Fruit fly (Drosophila melanogaster) whole organism, embryonic: ENCODE results near the gene CG31717.

Source experiments
- CG10979 ChIP-seq: fragments of 200-800 bp; sonication (Bioruptor generic); optimal IDR thresholded peaks from 2 replicates; lab custom pipeline; 2018; ENCODE audit warnings: missing biosample characterization, mild to moderate bottlenecking, missing genetic modification characterization, moderate library complexity
- CG12155 ChIP-seq: fragments of 200-800 bp; sonication (Bioruptor generic); optimal IDR thresholded peaks from 3 replicates; lab custom pipeline; 2016; ENCODE audit warnings: missing biosample characterization, missing genetic modification characterization
- CG12391 ChIP-seq: fragments of 200-800 bp; sonication (Bioruptor generic); optimal IDR thresholded peaks from 3 replicates; lab custom pipeline; 2018; ENCODE audit warnings: missing biosample characterization, mild to moderate bottlenecking, missing genetic modification characterization, moderate library complexity
- CG12659 ChIP-seq: fragments of 200-800 bp; sonication (Bioruptor generic); optimal IDR thresholded peaks from 3 replicates; lab custom pipeline; 2017; ENCODE audit warnings: mild to moderate bottlenecking, missing biosample characterization, missing genetic modification reagents, missing genetic modification characterization
- CG13296 ChIP-seq: fragments of 200-800 bp; sonication (Bioruptor generic); optimal IDR thresholded peaks from 3 replicates; lab custom pipeline; 2018; ENCODE audit warnings: missing biosample characterization, mild to moderate bottlenecking, missing genetic modification characterization
- CG13624 ChIP-seq: fragments of 200-800 bp; sonication (Bioruptor generic); optimal IDR thresholded peaks from 2 replicates; lab custom pipeline; 2016; ENCODE audit warnings: missing biosample characterization, missing genetic modification characterization
- CG13775 ChIP-seq: fragments of 200-800 bp; sonication (Bioruptor generic); optimal IDR thresholded peaks from 3 replicates; lab custom pipeline; 2017; ENCODE audit warnings: missing biosample characterization, mild to moderate bottlenecking, missing genetic modification characterization
- CG15269 ChIP-seq: fragments of 200-800 bp; sonication (Bioruptor generic); optimal IDR thresholded peaks from 2 replicates; lab custom pipeline; 2018; ENCODE audit warnings: missing biosample characterization, mild to moderate bottlenecking, missing genetic modification characterization, moderate library complexity
- CG15696 ChIP-seq: fragments of 200-800 bp; sonication (Bioruptor generic); optimal IDR thresholded peaks from 2 replicates; lab custom pipeline; 2019; ENCODE audit warnings: missing biosample characterization, mild to moderate bottlenecking, missing genetic modification characterization, moderate library complexity
- CG1602 ChIP-seq: fragments of 200-800 bp; sonication (Bioruptor generic); optimal IDR thresholded peaks from 3 replicates; lab custom pipeline; 2016; ENCODE audit warnings: missing biosample characterization, missing genetic modification characterization
- CG16815 ChIP-seq: fragments of 200-800 bp; sonication (Bioruptor generic); optimal IDR thresholded peaks from 3 replicates; lab custom pipeline; 2017; ENCODE audit warnings: missing biosample characterization, mild to moderate bottlenecking, missing genetic modification characterization
- CG17385 ChIP-seq: fragments of 200-800 bp; sonication (Bioruptor generic); optimal IDR thresholded peaks from 3 replicates; lab custom pipeline; 2018; ENCODE audit warnings: missing biosample characterization, mild to moderate bottlenecking, missing genetic modification characterization
- CG18764 ChIP-seq: fragments of 200-800 bp; sonication (Bioruptor generic); optimal IDR thresholded peaks from 3 replicates; lab custom pipeline; 2016; ENCODE audit warnings: missing biosample characterization, missing genetic modification characterization
- CG2120 ChIP-seq: fragments of 200-800 bp; sonication (Bioruptor generic); optimal IDR thresholded peaks from 3 replicates; lab custom pipeline; 2016; ENCODE audit warnings: missing biosample characterization, missing genetic modification characterization
- CG2202 ChIP-seq: fragments of 200-800 bp; sonication (Bioruptor generic); optimal IDR thresholded peaks from 2 replicates; lab custom pipeline; 2018; ENCODE audit warnings: missing biosample characterization, mild to moderate bottlenecking, missing genetic modification characterization
- CG34376 ChIP-seq: fragments of 200-800 bp; sonication (Bioruptor generic); optimal IDR thresholded peaks from 2 replicates; lab custom pipeline; 2018; ENCODE audit warnings: missing biosample characterization, mild to moderate bottlenecking, missing genetic modification characterization
- CG4282 ChIP-seq: fragments of 200-800 bp; sonication (Bioruptor generic); optimal IDR thresholded peaks from 2 replicates; lab custom pipeline; 2016; ENCODE audit warnings: missing biosample characterization, missing genetic modification characterization
- CG4360 ChIP-seq: fragments of 200-800 bp; sonication (Bioruptor generic); IDR thresholded peaks from 2 replicates; pipeline ENCODE4 v1.3.6; 2022; ENCODE audit warnings: missing biosample characterization, missing genetic modification characterization
- CG4424 ChIP-seq: fragments of 200-800 bp; sonication (Bioruptor generic); optimal IDR thresholded peaks from 3 replicates; lab custom pipeline; 2016; ENCODE audit warnings: missing biosample characterization, missing genetic modification characterization
- CG4820 ChIP-seq: fragments of 200-800 bp; sonication (Bioruptor generic); optimal IDR thresholded peaks from 3 replicates; lab custom pipeline; 2016; ENCODE audit warnings: missing biosample characterization, missing genetic modification characterization
- CG4854 ChIP-seq: fragments of 200-800 bp; sonication (Bioruptor generic); optimal IDR thresholded peaks from 2 replicates; lab custom pipeline; 2016; ENCODE audit warnings: missing biosample characterization, missing genetic modification characterization, inconsistent platforms
- Camta ChIP-seq: fragments of 200-800 bp; sonication (Bioruptor generic); optimal IDR thresholded peaks from 2 replicates; lab custom pipeline; 2016; ENCODE audit warnings: missing biosample characterization, missing genetic modification characterization
- Fer1 ChIP-seq: fragments of 200-800 bp; sonication (Bioruptor generic); optimal IDR thresholded peaks from 2 replicates; lab custom pipeline; 2017; ENCODE audit warnings: missing biosample characterization, mild to moderate bottlenecking, missing genetic modification characterization
- Hsf ChIP-seq: fragments of 200-800 bp; sonication (Bioruptor generic); optimal IDR thresholded peaks from 3 replicates; lab custom pipeline; 2016; ENCODE audit warnings: missing biosample characterization, missing genetic modification characterization
- Nf-YA ChIP-seq: fragments of 200-800 bp; sonication (Bioruptor generic); IDR thresholded peaks from 2 replicates; pipeline ENCODE4 v1.3.6; 2022; ENCODE audit warnings: missing biosample characterization, missing genetic modification characterization
- Pdp1 ChIP-seq, 2 experiments: fragments of 200-800 bp; sonication (Bioruptor generic); optimal IDR thresholded peaks; 3 replicates each; lab custom pipeline; 2016; ENCODE audit warnings: missing biosample characterization in 2 of 2, missing genetic modification characterization in 2 of 2, mild to moderate bottlenecking in 1 of 2, moderate library complexity in 1 of 2
- Side ChIP-seq: fragments of 200-800 bp; sonication (Bioruptor generic); optimal IDR thresholded peaks from 2 replicates; lab custom pipeline; 2016; ENCODE audit warnings: missing biosample characterization, missing genetic modification characterization
- Six4 ChIP-seq: fragments of 200-800 bp; sonication (Bioruptor generic); optimal IDR thresholded peaks from 2 replicates; lab custom pipeline; 2016; ENCODE audit warnings: missing biosample characterization, missing genetic modification characterization
- ato ChIP-seq: fragments of 200-800 bp; sonication (Bioruptor generic); IDR thresholded peaks from 2 replicates; pipeline ENCODE4 v1.3.6; 2022; ENCODE audit warnings: missing biosample characterization, missing genetic modification characterization; ENCODE audit not compliant: partially characterized antibody
- cg ChIP-seq: fragments of 200-800 bp; sonication (Bioruptor generic); optimal IDR thresholded peaks from 3 replicates; lab custom pipeline; 2019; ENCODE audit warnings: missing biosample characterization, mild to moderate bottlenecking, missing genetic modification characterization, moderate library complexity
- chif ChIP-seq, 2 experiments: fragments of 200-800 bp; sonication (Bioruptor generic); optimal IDR thresholded peaks; 3 replicates each; lab custom pipeline; 2016; ENCODE audit warnings: missing biosample characterization in 2 of 2, missing genetic modification characterization in 2 of 2
- fu2 ChIP-seq: fragments of 200-800 bp; sonication (Bioruptor generic); optimal IDR thresholded peaks from 2 replicates; lab custom pipeline; 2016; ENCODE audit warnings: missing biosample characterization, missing genetic modification characterization
- gro ChIP-seq: fragments of 200-800 bp; sonication (Bioruptor generic); optimal IDR thresholded peaks from 2 replicates; lab custom pipeline; 2016; ENCODE audit warnings: missing biosample characterization, missing genetic modification characterization
- ham ChIP-seq: fragments of 200-800 bp; sonication (Bioruptor generic); IDR thresholded peaks from 2 replicates; pipeline ENCODE4 v1.3.6; 2022; ENCODE audit warnings: missing biosample characterization, missing genetic modification characterization
- hbn ChIP-seq: fragments of 200-800 bp; sonication (Bioruptor generic); IDR thresholded peaks from 2 replicates; pipeline ENCODE4 v1.3.6; 2022; ENCODE audit warnings: missing biosample characterization, missing genetic modification characterization; ENCODE audit not compliant: partially characterized antibody
- maf-S ChIP-seq: fragments of 200-800 bp; sonication (Bioruptor generic); optimal IDR thresholded peaks from 2 replicates; lab custom pipeline; 2016; ENCODE audit warnings: missing biosample characterization, missing genetic modification characterization
- pnt ChIP-seq: fragments of 200-800 bp; sonication (Bioruptor generic); optimal IDR thresholded peaks from 3 replicates; lab custom pipeline; 2016; ENCODE audit warnings: missing biosample characterization, missing genetic modification characterization
- pum ChIP-seq: fragments of 200-800 bp; sonication (Bioruptor generic); optimal IDR thresholded peaks from 2 replicates; lab custom pipeline; 2016; ENCODE audit warnings: missing biosample characterization, missing genetic modification characterization
- rib ChIP-seq: fragments of 200-800 bp; sonication (Bioruptor generic); IDR thresholded peaks from 2 replicates; pipeline ENCODE4 v1.3.6; 2022; ENCODE audit warnings: missing biosample characterization, missing genetic modification characterization
- seq ChIP-seq: fragments of 200-800 bp; sonication (Bioruptor generic); IDR thresholded peaks from 2 replicates; pipeline ENCODE4 v1.3.6; 2022; ENCODE audit warnings: missing biosample characterization, missing genetic modification characterization
- shn ChIP-seq: fragments of 200-800 bp; sonication (Bioruptor generic); optimal IDR thresholded peaks from 3 replicates; lab custom pipeline; 2016; ENCODE audit warnings: missing biosample characterization, missing genetic modification characterization
- sob ChIP-seq: fragments of 200-800 bp; sonication (Bioruptor generic); IDR thresholded peaks from 2 replicates; pipeline ENCODE4 v1.3.6; 2022; ENCODE audit warnings: missing biosample characterization, missing genetic modification characterization
- tgo ChIP-seq: fragments of 200-800 bp; sonication (Bioruptor generic); IDR thresholded peaks from 3 replicates; pipeline ENCODE4 v1.3.6; 2022; ENCODE audit warnings: missing biosample characterization, missing genetic modification characterization
- toy ChIP-seq: fragments of 200-800 bp; sonication (Bioruptor generic); IDR thresholded peaks from 2 replicates; pipeline ENCODE4 v1.3.6; 2022; ENCODE audit warnings: missing biosample characterization, missing genetic modification characterization
- trem ChIP-seq: fragments of 200-800 bp; optimal IDR thresholded peaks from 3 replicates; lab custom pipeline; 2019; ENCODE audit warnings: missing biosample characterization, mild to moderate bottlenecking, missing genetic modification characterization, moderate library complexity
- tx ChIP-seq: fragments of 200-800 bp; sonication (Bioruptor generic); optimal IDR thresholded peaks from 2 replicates; lab custom pipeline; 2016; ENCODE audit warnings: missing biosample characterization, missing genetic modification characterization
- vfl ChIP-seq: fragments of 200-800 bp; sonication (Bioruptor generic); optimal IDR thresholded peaks from 2 replicates; lab custom pipeline; 2016; ENCODE audit warnings: missing biosample characterization, missing genetic modification characterization
- wdn ChIP-seq: fragments of 200-800 bp; sonication (Bioruptor generic); IDR thresholded peaks from 2 replicates; pipeline ENCODE4 v1.3.6; 2022; ENCODE audit warnings: missing biosample characterization, missing genetic modification characterization
- wor ChIP-seq: fragments of 200-800 bp; sonication (Bioruptor generic); IDR thresholded peaks from 2 replicates; pipeline ENCODE4 v1.3.6; 2022; ENCODE audit warnings: missing biosample characterization, missing genetic modification characterization
- zen2 ChIP-seq: fragments of 200-800 bp; sonication (Bioruptor generic); IDR thresholded peaks from 3 replicates; pipeline ENCODE4 v1.3.6; 2022; ENCODE audit warnings: missing biosample characterization, missing genetic modification characterization; ENCODE audit not compliant: partially characterized antibody
- zfh1 ChIP-seq: fragments of 200-800 bp; sonication (Bioruptor generic); IDR thresholded peaks from 3 replicates; pipeline ENCODE4 v1.3.6; 2022; ENCODE audit warnings: missing biosample characterization, missing genetic modification characterization

Gene CG31717

dm6 chr2L:10292066-10292560 lies 41.6 kb downstream of the CG31717 start, which contains the start of gene Ufd4 (continued):
- TF ChIP-seq CG4820 (GFP tag; lab: Kevin White, UChicago) (peak; percentile 59), rib (peak; percentile 25; the same call in 1 of the 2 replicates), wdn (GFP tag; lab: Robert Waterston, UW) (0 out of 2 replicates have a peak, but pooled peaks have one; percentile 41), hbn (no peak; the same call in 1 of the 2 replicates), CG2202 (tag; lab: Kevin White, UChicago) (peak; percentile 0), CG15696 (tag; lab: Kevin White, UChicago) (peak; percentile 65), CG13296 (peak; percentile 76), seq (no peak), Pdp1 (GFP tag; optimal IDR thresholded peaks at IDR 0.05; lab: Kevin White, UChicago) (peak; percentile 45 to 80), CG13624 (GFP tag; lab: Kevin White, UChicago) (peak; percentile 66), CG4424 (GFP tag; lab: Kevin White, UChicago) (peak; percentile 74), CG12155 (GFP tag; lab: Kevin White, UChicago) (peak; percentile 57), Side (GFP tag; lab: Kevin White, UChicago) (peak; percentile 59), CG1602 (peak; percentile 46), Nf-YA (GFP tag; lab: Robert Waterston, UW) (peak; percentile 44; the same call in 1 of the 2 replicates), zfh1 (peak; percentile 75; the same call in 2 of the 3 replicates), fu2 (GFP tag; lab: Kevin White, UChicago) (peak; percentile 40), CG34376 (GFP tag; lab: Kevin White, UChicago) (peak; percentile 38), Six4 (peak; percentile 29), CG4282 (GFP tag; lab: Kevin White, UChicago) (no peak), CG17385 (GFP tag; lab: Kevin White, UChicago) (no peak), gro (GFP tag; lab: Kevin White, UChicago) (peak; percentile 75), chif (GFP tag; optimal IDR thresholded peaks at IDR 0.05; lab: Kevin White, UChicago) (peak; percentile 16 to 49), maf-S (GFP tag; lab: Kevin White, UChicago) (peak; percentile 54), pnt (GFP tag; lab: Kevin White, UChicago) (peak; percentile 8), toy (GFP tag; lab: Robert Waterston, UW) (no peak), zen2 (no peak; the same call in 2 of the 3 replicates), tgo (GFP tag; lab: Robert Waterston, UW) (no peak), Hsf (GFP tag; lab: Kevin White, UChicago) (no peak), CG12659 (peak; percentile 79), pum (GFP tag; lab: Kevin White, UChicago) (peak; percentile 36), vfl (GFP tag; lab: Kevin White, UChicago) (peak; percentile 46), trem (peak; percentile 66), CG13775 (GFP tag; lab: Kevin White, UChicago) (peak; percentile 34), CG4854 (GFP tag; lab: Kevin White, UChicago) (peak; percentile 35), cg (GFP tag; lab: Kevin White, UChicago) (peak; percentile 84), CG15269 (tag; lab: Kevin White, UChicago) (no peak), CG4360 (peak; percentile 52; the same call in 1 of the 2 replicates), sob (GFP tag; lab: Robert Waterston, UW) (peak; percentile 36; the same call in 1 of the 2 replicates), tx (peak; percentile 58), CG16815 (GFP tag; lab: Kevin White, UChicago) (peak; percentile 0), CG12391 (tag; lab: Kevin White, UChicago) (peak; percentile 82), Fer1 (GFP tag; lab: Kevin White, UChicago) (peak; percentile 76), CG2120 (GFP tag; lab: Kevin White, UChicago) (peak; percentile 79), shn (GFP tag; lab: Kevin White, UChicago) (peak; percentile 33), CG18764 (GFP tag; lab: Kevin White, UChicago) (peak; percentile 50), Camta (peak; percentile 68), ato (GFP tag; lab: Robert Waterston, UW) (no peak; the same call in 1 of the 2 replicates), ham (no peak), wor (no peak), CG10979 (peak; percentile 64)
